Fruit fly (Drosophila melanogaster): ENCODE data around the gene CG33306.

Gene CG33306

dm6 chr2L:13838647-13839390, 4.7 kb downstream of the CG33306 start:
- TF ChIP-seq h (GFP tag; optimal IDR thresholded peaks at IDR 0.05) (peak; percentile 41), br (GFP tag; optimal IDR thresholded peaks at IDR 0.05) (peak; percentile 56), rgr (GFP tag; optimal IDR thresholded peaks at IDR 0.05) (no peak), psq (GFP tag; optimal IDR thresholded peaks at IDR 0.05) (no peak), Sp1 (GFP tag; optimal IDR thresholded peaks at IDR 0.05) (peak; percentile 39), sv (GFP tag; optimal IDR thresholded peaks at IDR 0.05) (peak; percentile 14), ey (GFP tag; optimal IDR thresholded peaks at IDR 0.05) (peak; percentile 13), HLH106 (tag; optimal IDR thresholded peaks at IDR 0.05) (peak; percentile 41), Vsx2 (GFP tag; optimal IDR thresholded peaks at IDR 0.05; ENCODE audit: partially characterized antibody) (no peak), brk (GFP tag; optimal IDR thresholded peaks at IDR 0.05) (peak; percentile 30), foxo (GFP tag; optimal IDR thresholded peaks at IDR 0.05) (peak in 1 of 2 experiments; percentile 21), sage (GFP tag; optimal IDR thresholded peaks at IDR 0.05) (no peak), OdsH (GFP tag; optimal IDR thresholded peaks at IDR 0.05) (peak; percentile 2)

dm6 chr2L:13837579-13837978, 6.0 kb downstream of the CG33306 start:
- TF ChIP-seq h (GFP tag; optimal IDR thresholded peaks at IDR 0.05): peak; percentile 16
- TF ChIP-seq psq (GFP tag; optimal IDR thresholded peaks at IDR 0.05): peak; percentile 17
- peak; percentile 63 for TF ChIP-seq sage (GFP tag; optimal IDR thresholded peaks at IDR 0.05)
- TF ChIP-seq Dif (GFP tag; optimal IDR thresholded peaks at IDR 0.05; ENCODE audit: partially characterized antibody): no peak
- no peak for TF ChIP-seq Rel (GFP tag; optimal IDR thresholded peaks at IDR 0.05)
- no peak for TF ChIP-seq Rel (tag; optimal IDR thresholded peaks at IDR 0.05)

- TF ChIP-seq usp (GFP tag; optimal IDR thresholded peaks at IDR 0.05) (no peak), dsf (GFP tag; optimal IDR thresholded peaks at IDR 0.05; ENCODE audit: borderline replicate concordance) (no peak), Jra (GFP tag; optimal IDR thresholded peaks at IDR 0.05) (no peak), sv (GFP tag; optimal IDR thresholded peaks at IDR 0.05) (no peak), Dif (GFP tag; optimal IDR thresholded peaks at IDR 0.05; ENCODE audit: partially characterized antibody) (no peak), Hr78 (GFP tag; optimal IDR thresholded peaks at IDR 0.05) (no peak)
Observed at dm6 chr2L:13835959-13836358, 7.6 kb downstream of the CG33306 start.

dm6 chr2L:13835002-13835910, 8.3 kb downstream of the CG33306 start, which contains the start of the genes mRpS23 and CenG1A:
Gene mRpS23, minus strand, starts transcription at chr2L:13835072.
Gene CenG1A, plus strand, starts transcription at chr2L:13835564.
- TF ChIP-seq lola (GFP tag; optimal IDR thresholded peaks at IDR 0.05): no peak
- TF ChIP-seq Hr83 (GFP tag; optimal IDR thresholded peaks at IDR 0.05; ENCODE audit: poor library complexity, severe bottlenecking): peak; percentile 100
- peak; percentile 100 for TF ChIP-seq Hnf4 (GFP tag; optimal IDR thresholded peaks at IDR 0.05)
- TF ChIP-seq CG32264 (GFP tag; optimal IDR thresholded peaks at IDR 0.05): peak; percentile 99
- TF ChIP-seq jim (GFP tag; optimal IDR thresholded peaks at IDR 0.05): peak; percentile 98
- TF ChIP-seq GATAd (GFP tag; optimal IDR thresholded peaks at IDR 0.05): peak; percentile 98
- TF ChIP-seq dmrt93B (GFP tag; optimal IDR thresholded peaks at IDR 0.05): peak; percentile 99
- no peak for TF ChIP-seq usp (GFP tag; optimal IDR thresholded peaks at IDR 0.05)
- peak; percentile 100 for TF ChIP-seq ey (GFP tag; optimal IDR thresholded peaks at IDR 0.05)
- peak; percentile 100 for TF ChIP-seq sv (GFP tag; optimal IDR thresholded peaks at IDR 0.05)
- TF ChIP-seq tai (GFP tag; optimal IDR thresholded peaks at IDR 0.05): no peak
- peak; percentile 99 for TF ChIP-seq sage (GFP tag; optimal IDR thresholded peaks at IDR 0.05)
- peak; percentile 100 for TF ChIP-seq HLH106 (tag; optimal IDR thresholded peaks at IDR 0.05)
- TF ChIP-seq Abd-B (GFP tag; optimal IDR thresholded peaks at IDR 0.05): no peak
- no peak for TF ChIP-seq Hr78 (GFP tag; optimal IDR thresholded peaks at IDR 0.05)
- peak; percentile 100 for TF ChIP-seq fru (GFP tag; optimal IDR thresholded peaks at IDR 0.05)
- TF ChIP-seq CrebA (GFP tag; optimal IDR thresholded peaks at IDR 0.05; ENCODE audit: borderline replicate concordance): no peak
- TF ChIP-seq Jra (GFP tag; optimal IDR thresholded peaks at IDR 0.05): peak; percentile 99
- no peak for TF ChIP-seq brk (GFP tag; optimal IDR thresholded peaks at IDR 0.05)
- TF ChIP-seq OdsH (GFP tag; optimal IDR thresholded peaks at IDR 0.05): peak; percentile 100
- peak; percentile 100 for TF ChIP-seq woc (GFP tag; optimal IDR thresholded peaks at IDR 0.05)
- peak; percentile 99 to 100 for TF ChIP-seq foxo (GFP tag; optimal IDR thresholded peaks at IDR 0.05)
- peak; percentile 100 for TF ChIP-seq h (GFP tag; optimal IDR thresholded peaks at IDR 0.05)
- no peak for TF ChIP-seq pan (optimal IDR thresholded peaks at IDR 0.05)
- TF ChIP-seq dl (GFP tag; optimal IDR thresholded peaks at IDR 0.05; ENCODE audit: insufficient read depth in 1 of 2, partially characterized antibody in 2 of 2): no peak
- TF ChIP-seq N (GFP tag; optimal IDR thresholded peaks at IDR 0.05): no peak
- TF ChIP-seq rgr (GFP tag; optimal IDR thresholded peaks at IDR 0.05): peak; percentile 100
- TF ChIP-seq br (GFP tag; optimal IDR thresholded peaks at IDR 0.05): peak; percentile 100
- TF ChIP-seq CG9705 (GFP tag; optimal IDR thresholded peaks at IDR 0.05): peak; percentile 99
- TF ChIP-seq Rel (GFP tag; optimal IDR thresholded peaks at IDR 0.05): peak; percentile 99
- TF ChIP-seq Rel (tag; optimal IDR thresholded peaks at IDR 0.05): peak; percentile 96
- peak; percentile 99 for TF ChIP-seq psq (GFP tag; optimal IDR thresholded peaks at IDR 0.05)
- TF ChIP-seq Sp1 (GFP tag; optimal IDR thresholded peaks at IDR 0.05): peak; percentile 100
- no peak for TF ChIP-seq Dif (GFP tag; optimal IDR thresholded peaks at IDR 0.05; ENCODE audit: partially characterized antibody)
- peak; percentile 6 for TF ChIP-seq Myc (optimal IDR thresholded peaks at IDR 0.05)
- no peak for TF ChIP-seq Vsx2 (GFP tag; optimal IDR thresholded peaks at IDR 0.05; ENCODE audit: partially characterized antibody)
- peak; percentile 98 for TF ChIP-seq dsf (GFP tag; optimal IDR thresholded peaks at IDR 0.05; ENCODE audit: borderline replicate concordance)

All from whole organism, wandering third instar larva.